Worm (Caenorhabditis elegans): ENCODE data around the gene C50D2.2.
"Not testable (repeated sequence)": the region's sequence is repeated elsewhere in the genome, so short reads cannot be mapped to it uniquely, and the experiment has no call there.

The C50D2.2 gene

ce11 chrII:76662-77061 is 32.3 kb upstream of the C50D2.2 start:
- TF ChIP-seq T22C8.4 (GFP tag; IDR thresholded peaks at IDR 0.05), result no peak

- TF ChIP-seq T22C8.4 (GFP tag; IDR thresholded peaks at IDR 0.05) (no peak), ref-1 (GFP tag; conservative IDR thresholded peaks at IDR 0.05) (no peak), cog-1 (tag; optimal IDR thresholded peaks at IDR 0.05) (no peak), ztf-29 (GFP tag; IDR thresholded peaks at IDR 0.05) (no peak), tab-1 (GFP tag; IDR thresholded peaks at IDR 0.05) (no peak), flt-1 (GFP tag; IDR thresholded peaks at IDR 0.05) (no peak), med-1 (GFP tag; optimal IDR thresholded peaks at IDR 0.05; ENCODE audit: insufficient read depth) (no peak), klf-2 (GFP tag; conservative IDR thresholded peaks at IDR 0.05) (no peak), ztf-23 (GFP tag; IDR thresholded peaks at IDR 0.05) (no peak)
These were observed 29.8 kb upstream of the C50D2.2 start, which contains the start of gene C23H3.9 for ce11 chrII:79166-79565. TSS of gene C23H3.9 (minus strand) at chrII:79266.

- TF ChIP-seq ref-1 (GFP tag; conservative IDR thresholded peaks at IDR 0.05), result no peak
- no peak for TF ChIP-seq tab-1 (GFP tag; IDR thresholded peaks at IDR 0.05)
- TF ChIP-seq ztf-29 (GFP tag; IDR thresholded peaks at IDR 0.05), result no peak
- TF ChIP-seq med-1 (GFP tag; optimal IDR thresholded peaks at IDR 0.05; ENCODE audit: insufficient read depth), result no peak
- no peak for TF ChIP-seq flt-1 (GFP tag; IDR thresholded peaks at IDR 0.05)
- TF ChIP-seq cog-1 (tag; optimal IDR thresholded peaks at IDR 0.05), result no peak
- no peak for TF ChIP-seq T22C8.4 (GFP tag; IDR thresholded peaks at IDR 0.05)
- TF ChIP-seq ztf-23 (GFP tag; IDR thresholded peaks at IDR 0.05), result no peak
- no peak for TF ChIP-seq klf-2 (GFP tag; conservative IDR thresholded peaks at IDR 0.05)
These were observed 24.8 kb upstream of the C50D2.2 start, which contains the start of gene C50D2.6 for ce11 chrII:84134-84533. TSS of gene C50D2.6 (plus strand) at chrII:84434.

ce11 chrII:86794-87193 is 22.2 kb upstream of the C50D2.2 start:
- TF ChIP-seq T22C8.4 (GFP tag; IDR thresholded peaks at IDR 0.05) (no peak), cog-1 (tag; optimal IDR thresholded peaks at IDR 0.05) (no peak), med-1 (GFP tag; optimal IDR thresholded peaks at IDR 0.05; ENCODE audit: insufficient read depth) (no peak), klf-2 (GFP tag; conservative IDR thresholded peaks at IDR 0.05) (no peak), flt-1 (GFP tag; IDR thresholded peaks at IDR 0.05) (no peak), ztf-23 (GFP tag; IDR thresholded peaks at IDR 0.05) (no peak), ztf-29 (GFP tag; IDR thresholded peaks at IDR 0.05) (no peak), ref-1 (GFP tag; conservative IDR thresholded peaks at IDR 0.05) (no peak), tab-1 (GFP tag; IDR thresholded peaks at IDR 0.05) (no peak)

ce11 chrII:87937-88336 is 21.0 kb upstream of the C50D2.2 start:
- TF ChIP-seq ref-1 (GFP tag; conservative IDR thresholded peaks at IDR 0.05) (no peak), T22C8.4 (GFP tag; IDR thresholded peaks at IDR 0.05) (no peak), flt-1 (GFP tag; IDR thresholded peaks at IDR 0.05) (no peak), klf-2 (GFP tag; conservative IDR thresholded peaks at IDR 0.05) (no peak), ztf-29 (GFP tag; IDR thresholded peaks at IDR 0.05) (no peak), tab-1 (GFP tag; IDR thresholded peaks at IDR 0.05) (no peak), cog-1 (tag; optimal IDR thresholded peaks at IDR 0.05) (no peak), med-1 (GFP tag; optimal IDR thresholded peaks at IDR 0.05; ENCODE audit: insufficient read depth) (no peak), ztf-23 (GFP tag; IDR thresholded peaks at IDR 0.05) (no peak)

ce11 chrII:91419-91818 is 17.5 kb upstream of the C50D2.2 start, which contains the start of gene mcat-1:
TSS of gene mcat-1 (minus strand) at chrII:91519.
- TF ChIP-seq klf-2 (GFP tag; conservative IDR thresholded peaks at IDR 0.05) (no peak), tab-1 (GFP tag; IDR thresholded peaks at IDR 0.05) (no peak), med-1 (GFP tag; optimal IDR thresholded peaks at IDR 0.05; ENCODE audit: insufficient read depth) (no peak)

- TF ChIP-seq ztf-29 (GFP tag; IDR thresholded peaks at IDR 0.05), result no peak
- no peak for TF ChIP-seq klf-2 (GFP tag; conservative IDR thresholded peaks at IDR 0.05)
- no peak for TF ChIP-seq cog-1 (tag; optimal IDR thresholded peaks at IDR 0.05)
- TF ChIP-seq ref-1 (GFP tag; conservative IDR thresholded peaks at IDR 0.05), result no peak
- TF ChIP-seq tab-1 (GFP tag; IDR thresholded peaks at IDR 0.05), result no peak
- TF ChIP-seq T22C8.4 (GFP tag; IDR thresholded peaks at IDR 0.05), result no peak
- TF ChIP-seq flt-1 (GFP tag; IDR thresholded peaks at IDR 0.05), result no peak
- TF ChIP-seq ztf-23 (GFP tag; IDR thresholded peaks at IDR 0.05), result no peak
- TF ChIP-seq med-1 (GFP tag; optimal IDR thresholded peaks at IDR 0.05; ENCODE audit: insufficient read depth), result no peak
These were observed 13.8 kb upstream of the C50D2.2 start, which contains the start of gene C50D2.7 for ce11 chrII:95177-95576. TSS of gene C50D2.7 (minus strand) at chrII:95277.

ce11 chrII:97992-98763 is 10.8 kb upstream of the C50D2.2 start, which contains the start of the genes luc-7L3 and sftb-6:
TSS of gene luc-7L3 (minus strand) at chrII:98027.
TSS of gene sftb-6 (plus strand) at chrII:98404.
- TF ChIP-seq T22C8.4 (GFP tag; IDR thresholded peaks at IDR 0.05) (peak; percentile 28; the same call in 1 of the 2 replicates), flt-1 (GFP tag; IDR thresholded peaks at IDR 0.05) (no peak), cog-1 (tag; optimal IDR thresholded peaks at IDR 0.05) (peak; percentile 13)

- TF ChIP-seq flt-1 (GFP tag; IDR thresholded peaks at IDR 0.05); ref-1 (GFP tag; conservative IDR thresholded peaks at IDR 0.05); cog-1 (tag; optimal IDR thresholded peaks at IDR 0.05): not testable (repeated sequence)
These were observed 10.1 kb upstream of the C50D2.2 start, which contains the start of gene C50D2.10 for ce11 chrII:98894-99293. TSS of gene C50D2.10 (plus strand) at chrII:99138.

- TF ChIP-seq ref-1 (GFP tag; conservative IDR thresholded peaks at IDR 0.05) (no peak), med-1 (GFP tag; optimal IDR thresholded peaks at IDR 0.05; ENCODE audit: insufficient read depth) (no peak), T22C8.4 (GFP tag; IDR thresholded peaks at IDR 0.05) (no peak)
These were observed 7.8 kb upstream of the C50D2.2 start for ce11 chrII:101176-101575.

Measured in whole organism, midembryonic.